Worm (Caenorhabditis elegans) whole organism, late embryonic: ENCODE results near the gene ddo-3.

Experiments
- F13H6.1 ChIP-seq: sonication (generic microtip); optimal IDR thresholded peaks from 2 replicates; lab custom pipeline; 2016; ENCODE audit warnings: missing genetic modification characterization, missing compliant biosample characterization
- Y22D7AL.16 ChIP-seq: sonication (generic microtip); optimal IDR thresholded peaks from 2 replicates; lab custom pipeline; 2016; ENCODE audit warnings: missing genetic modification characterization, missing compliant biosample characterization
- ahr-1 ChIP-seq: sonication (generic microtip); optimal IDR thresholded peaks from 2 replicates; lab custom pipeline; 2016; ENCODE audit warnings: missing genetic modification characterization, missing compliant biosample characterization
- ceh-24 ChIP-seq: sonication (generic microtip); optimal IDR thresholded peaks from 2 replicates; lab custom pipeline; 2016; ENCODE audit warnings: mild to moderate bottlenecking, missing genetic modification characterization, missing compliant biosample characterization
- ceh-31 ChIP-seq: sonication (generic microtip); optimal IDR thresholded peaks from 2 replicates; lab custom pipeline; 2016; ENCODE audit warnings: missing genetic modification characterization, missing compliant biosample characterization
- fax-1 ChIP-seq: sonication (generic microtip); optimal IDR thresholded peaks from 2 replicates; lab custom pipeline; 2016; ENCODE audit warnings: missing genotype, missing genetic modification characterization, missing compliant biosample characterization
- fkh-10 ChIP-seq: fragments of 150-350 bp; optimal IDR thresholded peaks from 2 replicates; lab custom pipeline; 2014; ENCODE audit warnings: missing biosample characterization, missing genetic modification reagents, missing genetic modification characterization
- hlh-13 ChIP-seq: fragments of 200-800 bp; sonication (Bioruptor generic); optimal IDR thresholded peaks from 2 replicates; lab custom pipeline; 2018; ENCODE audit warnings: mild to moderate bottlenecking, missing genetic modification characterization, missing compliant biosample characterization
- nhr-11 ChIP-seq: fragments of 150-350 bp; optimal IDR thresholded peaks from 2 replicates; lab custom pipeline; 2014; ENCODE audit warnings: missing biosample characterization, missing genetic modification characterization
- sdc-2 ChIP-seq: sonication (generic microtip); optimal IDR thresholded peaks from 2 replicates; lab custom pipeline; 2016; ENCODE audit warnings: missing genotype, missing genetic modification characterization, missing compliant biosample characterization
- unc-3 ChIP-seq, 2 experiments: fragments of 200-800 bp in 1 of 2; sonication (Bioruptor generic) in 1 of 2; sonication (generic microtip) in 1 of 2; conservative IDR thresholded peaks in 1 of 2; optimal IDR thresholded peaks in 1 of 2; 2 replicates each; pipeline versions ENCODE4 v1.3.6 to Lab custom; 2016 to 2022; ENCODE audit warnings: missing compliant biosample characterization in 2 of 2, missing genetic modification characterization in 2 of 2, missing genetic modification reagents in 1 of 2

DNA sequence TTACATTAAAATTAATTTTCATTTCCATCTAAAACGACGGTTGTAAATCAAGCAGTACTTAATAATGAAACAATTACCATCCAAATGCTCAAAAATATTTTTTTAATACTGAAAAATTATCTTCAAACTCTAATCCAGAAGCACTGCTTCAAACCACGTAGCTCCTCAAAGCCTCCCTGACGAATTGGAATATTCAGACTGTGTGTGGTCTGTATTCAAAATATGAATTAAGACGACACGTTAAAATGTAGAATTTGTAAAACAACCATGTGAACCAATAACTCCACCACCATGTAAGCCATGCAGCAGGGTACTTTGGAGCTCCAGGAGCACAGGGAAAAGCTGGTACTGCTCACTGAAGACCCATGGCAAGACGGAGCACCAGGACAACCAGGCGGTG, 8.3 kb upstream of the ddo-3 start, which contains the start of gene F27B3.8:
- TF ChIP-seq hlh-13 (GFP tag; lab: Kevin White, UChicago) = no peak
- no peak for TF ChIP-seq ceh-24
- TF ChIP-seq Y22D7AL.16 (tag; lab: Kevin White, UChicago) = no peak
- no peak for TF ChIP-seq fkh-10 (GFP tag; lab: Kevin White, UChicago)
- TF ChIP-seq nhr-11 = no peak
- no peak for TF ChIP-seq F13H6.1 (tag; lab: Kevin White, UChicago)
- TF ChIP-seq sdc-2 (tag; lab: Kevin White, UChicago) = no peak
- TF ChIP-seq ceh-31 (tag; lab: Kevin White, UChicago) = no peak
- no peak for TF ChIP-seq fax-1 (tag; lab: Kevin White, UChicago)
- TF ChIP-seq ahr-1 (tag; lab: Kevin White, UChicago) = no peak
- no peak for TF ChIP-seq unc-3 (GFP tag; conservative IDR thresholded peaks at IDR 0.05; lab: Robert Waterston, UW)
- no peak for TF ChIP-seq unc-3 (tag; optimal IDR thresholded peaks at IDR 0.05; lab: Kevin White, UChicago)
